Worm (Caenorhabditis elegans) whole organism, late embryonic: ENCODE results near the gene C55C3.8.

Experiments used
- dve-1 ChIP-seq: sonication (generic microtip); optimal IDR thresholded peaks from 2 replicates; lab custom pipeline; 2017; ENCODE audit warnings: antibody characterized with exemption, mild to moderate bottlenecking, missing genetic modification characterization, missing compliant biosample characterization
- fax-1 ChIP-seq: sonication (generic microtip); optimal IDR thresholded peaks from 2 replicates; lab custom pipeline; 2016; ENCODE audit warnings: missing genotype, missing genetic modification characterization, missing compliant biosample characterization
- fkh-6 ChIP-seq: sonication (generic microtip); optimal IDR thresholded peaks from 2 replicates; lab custom pipeline; 2016; ENCODE audit warnings: missing genetic modification characterization, missing compliant biosample characterization
- nfya-1 ChIP-seq: sonication (generic microtip); optimal IDR thresholded peaks from 2 replicates; lab custom pipeline; 2017; ENCODE audit warnings: missing genetic modification characterization, mild to moderate bottlenecking, missing compliant biosample characterization, antibody characterized with exemption, moderate library complexity
- pat-9 ChIP-seq: fragments of 200-800 bp; sonication (Bioruptor generic); optimal IDR thresholded peaks from 2 replicates; lab custom pipeline; 2018; ENCODE audit warnings: mild to moderate bottlenecking, missing genetic modification characterization, moderate library complexity, missing compliant biosample characterization
- pax-1 ChIP-seq: fragments of 150-350 bp; optimal IDR thresholded peaks from 2 replicates; lab custom pipeline; 2014; ENCODE audit warnings: missing biosample characterization, missing genetic modification characterization
- sox-4 ChIP-seq: sonication (generic microtip); optimal IDR thresholded peaks from 2 replicates; lab custom pipeline; 2017; ENCODE audit warnings: mild to moderate bottlenecking, missing genetic modification characterization, inconsistent platforms, missing compliant biosample characterization
- zip-5 ChIP-seq: sonication (generic microtip); optimal IDR thresholded peaks from 2 replicates; lab custom pipeline; 2016; ENCODE audit warnings: missing genetic modification characterization, missing compliant biosample characterization

DNA sequence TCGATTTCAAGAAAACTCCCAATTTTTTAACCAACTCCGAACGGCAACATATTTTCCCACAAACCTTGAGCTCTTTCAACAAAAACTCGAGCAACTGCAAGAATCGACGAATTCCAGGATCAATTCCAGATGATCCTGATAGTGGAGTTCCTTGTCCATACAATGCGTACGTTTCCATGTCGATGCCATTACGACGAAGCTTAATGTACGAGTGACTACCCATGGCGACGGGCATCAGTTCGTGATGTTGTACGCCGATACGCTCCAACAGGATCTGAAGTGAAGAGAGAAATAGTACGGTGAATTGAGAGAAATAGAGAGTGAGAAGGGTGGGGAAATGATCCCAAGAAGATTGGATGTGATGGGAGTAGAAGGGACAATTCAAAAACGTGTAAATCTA is 28.8 kb upstream of the C55C3.8 start:
- TF ChIP-seq fkh-6 (tag; lab: Kevin White, UChicago): no peak
- TF ChIP-seq sox-4 (tag; lab: Kevin White, UChicago): no peak
- TF ChIP-seq pat-9 (tag; lab: Kevin White, UChicago): no peak
- TF ChIP-seq fax-1 (tag; lab: Kevin White, UChicago): no peak
- no peak for TF ChIP-seq nfya-1 (tag; lab: Kevin White, UChicago)
- TF ChIP-seq dve-1: no peak
- no peak for TF ChIP-seq pax-1 (tag; lab: Kevin White, UChicago)
- no peak for TF ChIP-seq zip-5 (tag; lab: Kevin White, UChicago)
